Fruit fly (Drosophila melanogaster): ENCODE data around the gene CG12093.

The CG12093 gene

DNA sequence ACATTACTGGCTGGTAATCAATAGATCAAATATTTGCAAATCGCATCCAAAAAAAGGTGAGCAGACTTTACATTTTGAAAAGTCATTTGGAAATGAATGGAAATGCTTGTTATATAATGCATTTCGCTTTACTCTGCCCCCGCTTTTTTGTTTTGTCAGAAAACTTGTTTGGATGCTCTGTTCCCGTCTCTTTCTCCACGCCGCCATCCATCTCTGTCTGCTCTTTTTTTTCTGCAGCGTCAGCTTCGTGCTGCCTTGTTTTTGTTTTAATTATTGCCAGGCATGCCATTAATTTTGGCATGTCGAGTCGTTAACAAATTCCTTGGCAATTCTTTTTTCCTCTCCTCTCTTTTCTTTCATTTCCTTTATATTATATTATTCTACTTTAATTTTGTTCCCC lies 27.6 kb upstream of the CG12093 start:
- no peak for TF ChIP-seq CG17801 (GFP tag; optimal IDR thresholded peaks at IDR 0.05; ENCODE audit: partially characterized antibody)

DNA sequence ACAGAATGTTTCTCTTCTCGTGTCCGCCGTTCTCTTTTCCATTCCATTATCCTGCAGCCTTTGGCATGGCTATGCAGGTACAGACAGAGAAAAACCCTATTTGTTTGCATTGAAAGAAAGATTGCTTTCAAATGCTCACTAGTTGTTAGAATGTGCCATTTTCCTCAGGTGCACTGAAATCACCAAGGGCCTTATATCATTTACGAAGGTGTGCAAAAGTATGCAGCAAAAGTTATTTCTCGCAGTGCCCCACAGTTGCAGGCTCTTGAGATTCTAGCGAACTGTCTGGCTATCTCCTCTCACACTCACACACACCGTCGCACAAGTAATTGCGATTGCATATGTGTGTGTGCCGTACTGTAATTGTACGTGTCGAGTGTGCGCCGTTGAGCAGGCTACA lies 26.5 kb upstream of the CG12093 start:
- TF ChIP-seq CG17801 (GFP tag; optimal IDR thresholded peaks at IDR 0.05; ENCODE audit: partially characterized antibody), result no peak

DNA sequence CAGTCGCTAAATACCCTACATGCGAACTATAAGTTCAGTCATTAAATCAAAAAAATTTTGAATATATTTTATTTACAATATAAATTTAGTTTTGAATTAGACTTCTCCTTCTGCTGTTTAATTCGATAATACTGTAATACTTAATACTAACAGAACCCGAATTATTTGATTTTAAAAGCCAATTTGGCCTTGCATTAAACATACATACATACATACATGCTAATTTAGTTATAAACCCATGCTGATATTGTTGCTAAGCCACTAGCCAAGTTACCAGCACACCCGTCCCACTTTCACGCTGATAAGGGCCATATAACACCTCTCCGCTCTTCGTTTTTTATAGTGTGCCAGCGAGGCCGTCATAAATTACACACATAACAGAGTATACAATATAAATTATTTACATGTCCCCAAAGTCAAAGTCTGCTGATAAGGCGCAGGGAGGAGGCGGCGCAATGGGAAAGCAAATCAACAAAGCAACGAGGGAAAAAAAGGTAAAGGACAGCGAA lies 25.4 kb upstream of the CG12093 start:
- TF ChIP-seq CG17801 (GFP tag; optimal IDR thresholded peaks at IDR 0.05; ENCODE audit: partially characterized antibody), result peak; percentile 56

DNA sequence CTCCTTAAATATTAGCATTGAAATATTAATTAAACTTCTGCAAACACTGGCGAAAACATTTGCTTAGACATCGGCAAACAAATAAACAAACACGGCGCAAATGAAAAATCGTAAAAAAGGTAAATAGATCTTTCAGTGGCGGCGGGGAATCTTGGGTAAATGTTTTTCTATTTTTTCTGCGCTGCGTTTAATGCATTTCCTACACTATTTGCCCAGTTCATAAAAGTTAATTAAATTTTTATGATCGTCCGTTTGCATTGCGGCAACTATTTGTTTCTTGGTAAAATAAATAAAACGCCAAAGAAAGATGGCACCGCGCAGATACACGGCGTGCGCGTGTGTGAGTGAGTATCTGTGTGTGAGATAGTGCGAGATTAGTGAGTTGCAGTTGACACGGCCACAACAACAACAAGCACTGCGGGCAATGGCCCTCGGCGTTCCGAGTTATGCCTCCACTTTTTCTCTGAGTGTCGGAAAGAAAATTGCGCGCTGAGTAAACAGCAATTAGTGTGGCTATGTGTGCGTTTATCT lies 24.7 kb upstream of the CG12093 start:
- TF ChIP-seq CG17801 (GFP tag; optimal IDR thresholded peaks at IDR 0.05; ENCODE audit: partially characterized antibody), result peak; percentile 11

DNA sequence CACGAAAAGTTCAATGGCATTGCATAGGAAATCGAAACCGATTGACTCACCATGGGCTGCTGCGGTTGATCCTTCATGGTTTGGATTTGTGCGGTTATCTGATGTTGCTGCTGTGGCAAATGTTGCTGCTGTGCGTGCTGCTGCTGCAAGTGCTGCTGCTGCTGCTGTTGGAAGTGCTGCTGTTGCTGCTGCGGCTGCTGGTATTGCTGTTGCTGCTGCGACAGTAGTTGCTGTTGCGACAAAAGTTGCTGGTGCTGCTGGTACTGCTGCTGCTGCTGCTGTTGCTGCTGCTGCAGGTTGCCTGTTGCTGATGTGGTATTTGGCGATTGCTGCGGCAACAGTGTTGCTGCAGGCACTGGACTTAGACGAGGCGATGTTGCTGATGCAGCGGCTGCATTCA lies 22.4 kb upstream of the CG12093 start:
- TF ChIP-seq CG17801 (GFP tag; optimal IDR thresholded peaks at IDR 0.05; ENCODE audit: partially characterized antibody), result no peak

DNA sequence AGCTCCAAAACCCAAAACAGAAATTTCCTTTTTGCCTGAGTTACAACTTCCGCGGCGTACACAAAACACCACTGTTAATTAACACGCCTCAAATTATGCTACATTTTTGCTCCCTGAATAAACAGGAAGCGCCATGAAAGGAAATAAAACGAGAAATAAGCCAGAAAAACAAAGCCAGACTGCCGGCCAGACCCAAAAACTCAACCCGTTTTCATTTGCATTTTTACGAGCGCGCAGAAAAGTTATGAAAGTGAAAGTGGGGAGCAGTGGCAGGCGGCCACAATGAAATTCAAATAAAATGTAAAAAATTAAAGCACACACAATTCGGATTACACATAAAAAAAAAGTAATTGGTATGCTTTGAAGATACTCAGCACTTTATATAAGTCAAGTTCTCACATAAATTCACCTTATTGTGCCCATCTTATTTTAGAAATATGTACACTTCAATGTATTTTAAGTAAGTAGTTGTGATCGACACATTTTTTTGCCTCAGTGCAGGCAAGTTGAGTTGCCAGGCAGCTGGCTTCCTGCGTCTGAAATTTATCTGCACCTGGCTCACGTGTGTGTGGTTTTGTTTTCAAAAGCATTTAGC lies 21.7 kb upstream of the CG12093 start:
- no peak for TF ChIP-seq CG17801 (GFP tag; optimal IDR thresholded peaks at IDR 0.05; ENCODE audit: partially characterized antibody)

DNA sequence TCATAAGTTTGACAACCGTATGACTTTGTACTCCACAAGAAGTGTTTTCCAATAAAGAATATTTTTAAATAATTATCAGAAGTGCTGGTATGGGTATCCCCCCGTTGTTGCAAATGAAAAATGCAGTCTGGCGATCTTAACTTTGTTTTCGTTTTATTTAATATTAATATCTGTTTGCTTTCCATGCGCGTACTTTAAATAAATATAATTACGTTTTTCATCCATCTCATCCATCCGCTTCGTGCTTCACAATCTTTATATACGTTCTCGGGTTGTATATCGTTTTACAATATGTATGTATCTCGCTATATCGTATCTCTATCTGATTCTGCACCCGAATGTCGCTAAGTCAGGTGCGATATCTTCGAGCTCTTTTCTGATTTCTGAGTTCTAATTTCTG lies 12.1 kb upstream of the CG12093 start:
- no peak for TF ChIP-seq CG17801 (GFP tag; optimal IDR thresholded peaks at IDR 0.05; ENCODE audit: partially characterized antibody)

DNA sequence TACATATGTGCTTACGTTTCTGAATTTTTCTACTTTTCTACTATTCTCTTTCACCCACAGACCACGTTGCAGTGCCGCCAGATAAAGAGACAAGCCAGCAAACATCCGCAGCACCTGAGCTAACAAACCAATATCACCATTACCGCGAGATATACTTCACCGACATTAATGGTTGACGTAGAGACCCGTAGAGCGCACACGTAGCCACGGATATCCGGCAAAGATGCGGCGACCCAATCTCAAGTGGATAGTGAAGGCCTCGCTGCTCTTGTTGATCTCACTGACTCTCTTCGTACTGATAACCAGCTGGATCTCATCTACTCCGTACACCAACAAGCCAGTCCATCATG lies 8.8 kb upstream of the CG12093 start:
- no peak for TF ChIP-seq CG17801 (GFP tag; optimal IDR thresholded peaks at IDR 0.05; ENCODE audit: partially characterized antibody)

DNA sequence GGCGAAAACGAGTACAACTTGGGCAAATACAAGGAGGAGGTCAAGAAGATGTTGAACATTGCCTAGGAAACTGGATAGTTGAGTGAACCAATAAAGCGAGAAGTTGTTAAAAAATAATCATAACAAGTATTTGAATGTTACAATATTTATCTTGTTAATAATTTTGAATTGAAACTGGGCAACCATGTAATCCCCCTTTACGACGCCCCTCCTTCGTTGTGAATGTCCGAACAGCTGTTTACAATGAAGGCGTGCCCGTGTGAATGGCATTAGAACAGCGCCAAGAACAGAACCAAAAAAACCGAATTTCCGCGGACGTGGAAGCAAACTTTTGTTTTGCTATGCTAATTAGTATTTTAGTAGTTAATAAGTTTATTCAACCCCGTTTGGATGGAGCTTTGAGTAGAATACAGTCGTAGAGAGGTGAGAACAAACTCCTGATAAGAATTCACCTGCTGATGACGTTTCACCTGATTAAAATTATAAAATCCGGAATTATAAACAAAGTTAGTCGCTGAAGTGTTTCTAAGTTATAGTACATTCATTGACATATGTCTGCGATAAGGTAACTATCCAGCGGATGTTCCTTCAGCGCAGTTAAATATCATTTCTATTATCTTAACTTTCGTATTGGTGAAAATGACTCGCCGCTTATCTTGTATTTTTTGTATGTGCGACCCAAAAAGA lies 8.3 kb upstream of the CG12093 start, which contains the start of gene Pgant6:
TSS of gene Pgant6 (plus strand) at position 265 of the 687 bp plus-strand sequence.
- TF ChIP-seq CG17801 (GFP tag; optimal IDR thresholded peaks at IDR 0.05; ENCODE audit: partially characterized antibody), result no peak

DNA sequence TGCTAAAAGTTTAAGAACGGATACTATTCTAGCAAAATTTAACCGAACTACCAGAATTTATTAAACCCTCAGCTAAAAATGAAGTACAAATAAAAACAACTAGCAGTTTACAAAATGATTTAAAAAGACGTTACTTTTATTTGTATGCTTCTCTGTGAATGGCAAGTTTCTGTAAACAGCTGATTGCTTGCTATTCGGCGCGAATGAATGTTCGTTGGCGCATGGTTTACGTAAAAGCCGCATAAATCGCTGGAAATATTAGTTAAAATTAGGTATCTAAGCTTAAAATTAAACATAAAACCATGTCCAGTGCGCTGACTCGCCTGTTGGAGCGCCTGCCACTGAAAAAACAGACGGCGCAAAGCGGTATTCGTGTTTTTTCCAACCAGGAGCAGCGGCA lies 6.9 kb upstream of the CG12093 start, which contains the start of gene mRpS35:
TSS of gene mRpS35 (plus strand) at position 189 of the 400 bp plus-strand sequence.
- no peak for TF ChIP-seq CG17801 (GFP tag; optimal IDR thresholded peaks at IDR 0.05; ENCODE audit: partially characterized antibody)

DNA sequence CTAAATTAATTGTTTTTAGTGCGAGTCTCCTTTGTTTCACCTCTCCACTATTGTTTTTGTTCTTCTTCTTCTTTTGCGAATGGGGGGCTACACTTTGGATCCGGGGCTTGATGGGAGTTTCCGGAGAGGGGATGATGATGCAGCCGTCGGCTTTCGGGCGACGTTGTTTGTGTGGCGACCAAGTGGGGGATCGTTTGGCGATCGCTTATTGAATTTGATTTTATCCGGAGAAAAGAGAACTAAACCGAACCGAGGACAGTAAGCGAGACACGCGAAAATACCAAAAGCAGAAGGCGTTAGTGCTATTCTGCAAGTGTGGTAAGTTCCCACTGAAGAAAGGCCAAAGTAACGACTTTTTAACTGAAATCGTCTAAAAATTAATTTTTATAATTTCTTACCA lies 1.8 kb downstream of the CG12093 start, which contains the start of gene AhcyL1:
TSS of gene AhcyL1 (minus strand) at position 281 of the 400 bp plus-strand sequence.
- TF ChIP-seq CG17801 (GFP tag; optimal IDR thresholded peaks at IDR 0.05; ENCODE audit: partially characterized antibody), result peak; percentile 65

DNA sequence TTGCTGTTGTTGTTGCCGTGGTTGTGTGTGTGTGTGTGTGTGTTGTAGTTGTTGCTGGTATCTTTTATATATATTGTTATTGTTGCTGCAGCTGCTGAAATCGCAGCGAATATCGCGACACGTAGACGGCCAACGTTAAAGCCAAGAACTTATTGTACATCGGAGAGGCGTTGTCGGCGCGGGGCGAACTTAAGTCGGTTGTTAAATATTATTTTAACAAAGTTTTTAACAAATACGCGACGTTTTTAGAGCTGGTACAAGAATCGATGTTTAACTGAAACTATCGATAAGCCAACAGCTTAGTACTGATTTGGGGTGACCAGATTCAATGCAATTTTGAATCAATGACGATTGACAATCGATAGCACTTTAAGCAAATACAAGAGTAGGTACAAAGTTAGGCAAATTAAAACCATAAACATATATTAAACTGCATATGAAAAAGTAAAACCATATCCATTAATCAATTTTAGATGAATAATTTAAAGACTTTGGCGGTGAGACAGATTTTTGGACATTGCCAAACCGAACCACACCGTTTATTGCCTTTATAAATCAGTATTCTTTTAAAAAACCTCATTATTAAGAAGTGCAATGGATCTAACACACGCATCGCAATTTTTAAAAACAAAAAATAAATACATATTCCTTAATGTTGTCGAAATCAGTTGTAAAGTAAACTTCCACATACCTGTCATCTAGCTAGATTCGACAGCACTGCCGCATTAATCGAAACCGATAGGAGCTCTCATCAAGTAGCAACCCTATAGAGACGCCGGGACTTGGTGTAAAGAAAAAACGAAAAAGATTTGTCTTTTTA lies 7.3 kb downstream of the CG12093 start, which contains the start of the genes Mrtf and Non2:
TSS of gene Mrtf (minus strand) at position 268 of the 820 bp plus-strand sequence.
TSS of gene Non2 (plus strand) at position 731 of the 820 bp plus-strand sequence.
- TF ChIP-seq CG17801 (GFP tag; optimal IDR thresholded peaks at IDR 0.05; ENCODE audit: partially characterized antibody), result no peak

DNA sequence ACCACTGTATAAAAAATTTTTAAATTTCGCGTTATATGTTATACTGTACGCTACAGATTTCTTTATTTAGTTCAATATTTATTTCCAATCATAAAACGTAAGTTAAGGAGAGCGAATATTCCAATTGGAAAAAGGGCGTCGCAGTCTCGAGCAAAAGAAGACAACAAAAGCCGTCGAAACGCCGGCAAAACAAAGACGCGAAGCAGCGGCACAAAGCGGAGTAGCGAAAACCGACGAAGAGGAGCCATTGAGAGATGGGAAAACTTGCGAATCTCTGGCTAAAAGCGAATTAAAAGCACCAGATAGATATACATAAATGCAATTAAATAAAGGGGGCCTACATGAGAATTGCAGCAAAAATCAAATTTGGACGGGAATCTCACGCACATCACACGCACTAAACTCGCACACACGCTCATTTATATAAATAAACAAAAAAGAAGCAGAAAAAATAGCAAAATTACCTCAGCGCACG lies 8.0 kb downstream of the CG12093 start:
- TF ChIP-seq CG17801 (GFP tag; optimal IDR thresholded peaks at IDR 0.05; ENCODE audit: partially characterized antibody), result no peak

DNA sequence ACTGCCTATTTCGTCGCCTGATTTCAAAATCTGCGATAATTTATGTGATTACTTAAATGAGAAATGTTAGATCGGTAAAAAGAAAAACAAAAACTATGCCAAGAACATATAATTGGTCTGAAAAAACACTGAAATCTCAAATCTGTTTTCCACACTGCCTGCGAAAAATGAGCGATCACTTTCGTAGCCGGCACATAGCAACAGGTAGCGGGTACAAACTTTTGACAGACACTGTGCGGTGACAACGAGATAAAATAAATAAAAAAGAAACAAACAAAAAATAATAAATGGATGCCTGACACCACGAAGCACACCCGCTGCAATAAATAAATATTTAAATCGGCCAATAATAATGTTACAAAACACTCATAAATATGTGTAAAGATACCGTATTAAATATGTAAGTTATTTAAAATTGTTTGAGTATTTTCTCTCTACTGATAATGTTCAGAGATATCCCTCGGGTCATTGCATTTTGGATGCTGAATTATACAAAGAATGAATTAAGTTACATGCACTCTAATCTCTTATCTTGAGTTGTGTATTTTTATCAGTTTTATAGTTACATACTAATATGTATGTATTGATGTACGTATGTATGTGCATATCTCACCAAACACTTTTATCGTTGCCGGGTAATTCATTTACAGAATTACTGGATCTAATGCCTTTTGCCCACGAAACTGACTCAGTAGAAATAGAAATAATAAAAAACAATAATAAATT lies 8.6 kb downstream of the CG12093 start:
- TF ChIP-seq CG17801 (GFP tag; optimal IDR thresholded peaks at IDR 0.05; ENCODE audit: partially characterized antibody), result no peak

Data from ovary, adult (tissue).